Fruit fly (Drosophila melanogaster): ENCODE data around the gene GILT2.
A peak's percentile ranks its signal among the peaks of the same experiment; 100 is the strongest.

GILT2 gene

DNA sequence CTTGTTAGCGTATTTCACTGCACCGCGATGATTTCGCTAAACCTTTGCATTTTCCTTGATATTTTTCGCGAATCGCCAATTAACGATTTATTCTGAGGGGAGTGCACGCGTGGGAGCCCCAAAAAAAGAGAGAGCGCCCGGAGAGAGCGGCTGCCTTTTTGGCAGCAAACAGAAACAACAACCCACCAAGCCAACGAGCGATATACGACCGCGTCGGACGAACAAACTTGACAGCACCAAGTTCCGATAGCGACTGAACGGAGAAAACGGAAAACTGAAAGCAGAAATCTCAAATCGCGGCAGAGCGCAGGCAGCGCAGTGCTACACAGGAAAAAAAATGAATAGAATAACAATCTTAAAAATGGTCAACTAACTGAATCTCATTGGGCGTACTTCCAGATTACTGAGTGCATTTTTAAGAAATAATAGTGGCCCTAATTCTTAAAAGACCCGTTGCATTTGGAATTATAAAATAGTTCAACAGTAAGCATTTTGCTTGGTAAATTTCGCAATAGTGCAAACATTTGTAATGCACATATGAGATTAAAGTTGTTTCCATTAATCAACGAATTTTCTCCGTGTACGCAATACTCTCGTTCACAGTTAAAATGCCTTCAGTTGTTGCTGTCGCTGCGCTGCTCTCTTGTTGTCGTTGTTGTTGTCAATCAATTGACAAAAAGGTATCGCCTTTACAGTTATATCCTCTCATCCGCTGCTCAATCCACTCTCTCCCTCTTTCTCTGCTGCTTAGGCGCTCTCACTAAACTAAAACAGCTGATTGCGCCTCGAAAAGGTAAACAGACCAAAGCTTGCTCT, 9.1 kb upstream of the GILT2 start, which contains the start of gene CG31145 (continued):
- TF ChIP-seq CG12744 (GFP tag; optimal IDR thresholded peaks at IDR 0.05), result peak; percentile 99
- peak; percentile 96 for TF ChIP-seq CG3838 (GFP tag; optimal IDR thresholded peaks at IDR 0.05)
- peak; percentile 98 for TF ChIP-seq CrebB (tag; optimal IDR thresholded peaks at IDR 0.05)
- TF ChIP-seq Dll (GFP tag; IDR thresholded peaks at IDR 0.05; ENCODE audit: partially characterized antibody), result no peak
- TF ChIP-seq vnd (GFP tag; IDR thresholded peaks at IDR 0.05; ENCODE audit: partially characterized antibody), result no peak
- TF ChIP-seq CG12769 (tag; optimal IDR thresholded peaks at IDR 0.05), result peak; percentile 99
- TF ChIP-seq Camta (GFP tag; optimal IDR thresholded peaks at IDR 0.05), result peak; percentile 100
- peak in 1 of 3 experiments; percentile 94 for TF ChIP-seq Stat92E (GFP tag; optimal IDR thresholded peaks at IDR 0.05)
- peak; percentile 99 for TF ChIP-seq tx (GFP tag; optimal IDR thresholded peaks at IDR 0.05)
- peak; percentile 95 for TF ChIP-seq TFAM (GFP tag; optimal IDR thresholded peaks at IDR 0.05)
- TF ChIP-seq ttk (GFP tag; IDR thresholded peaks at IDR 0.05), result peak; percentile 99
- TF ChIP-seq tup (GFP tag; optimal IDR thresholded peaks at IDR 0.05), result peak; percentile 99
- peak; percentile 99 for TF ChIP-seq Dek (tag; optimal IDR thresholded peaks at IDR 0.05)
- TF ChIP-seq CG2889 (GFP tag; IDR thresholded peaks at IDR 0.05), result peak; percentile 98
- peak; percentile 35 for TF ChIP-seq pzg (GFP tag; optimal IDR thresholded peaks at IDR 0.05)
- peak; percentile 99 for TF ChIP-seq klu (GFP tag; IDR thresholded peaks at IDR 0.05)
- TF ChIP-seq onecut (GFP tag; IDR thresholded peaks at IDR 0.05), result peak; percentile 97
- peak; percentile 97 for TF ChIP-seq mirr (GFP tag; optimal IDR thresholded peaks at IDR 0.05)
- TF ChIP-seq unc-4 (GFP tag; IDR thresholded peaks at IDR 0.05; ENCODE audit: partially characterized antibody), result 0 out of 2 replicates have a peak, but pooled peaks have one; percentile 15
- TF ChIP-seq zf30C (GFP tag; optimal IDR thresholded peaks at IDR 0.05), result peak; percentile 95
- TF ChIP-seq ERR (GFP tag; optimal IDR thresholded peaks at IDR 0.05), result peak; percentile 99
- TF ChIP-seq NfI (GFP tag; optimal IDR thresholded peaks at IDR 0.05), result peak; percentile 99
- TF ChIP-seq Fer2 (tag; optimal IDR thresholded peaks at IDR 0.05), result peak; percentile 99
- TF ChIP-seq pho (GFP tag; optimal IDR thresholded peaks at IDR 0.05), result peak; percentile 100
- TF ChIP-seq Fer1 (GFP tag; optimal IDR thresholded peaks at IDR 0.05), result peak; percentile 100
- no peak for TF ChIP-seq lov (optimal IDR thresholded peaks at IDR 0.05)
- TF ChIP-seq lov (GFP tag; IDR thresholded peaks at IDR 0.05), result peak; percentile 94
- TF ChIP-seq bcd (GFP tag; optimal IDR thresholded peaks at IDR 0.05), result peak; percentile 100
- peak; percentile 96 for TF ChIP-seq Myb (GFP tag; optimal IDR thresholded peaks at IDR 0.05)
- peak; percentile 100 for TF ChIP-seq gcm2 (GFP tag; optimal IDR thresholded peaks at IDR 0.05)
- peak; percentile 100 for TF ChIP-seq CG7839 (tag; optimal IDR thresholded peaks at IDR 0.05)
- peak; percentile 98 for TF ChIP-seq CG13123 (GFP tag; optimal IDR thresholded peaks at IDR 0.05)
- peak; percentile 98 for TF ChIP-seq CG17328 (GFP tag; IDR thresholded peaks at IDR 0.05)
- peak; percentile 98 for TF ChIP-seq Nf-YA (GFP tag; IDR thresholded peaks at IDR 0.05)
- peak; percentile 98 for TF ChIP-seq schlank (tag; optimal IDR thresholded peaks at IDR 0.05)
- TF ChIP-seq sens (GFP tag), result peak; percentile 100
- TF ChIP-seq Hr78 (GFP tag; optimal IDR thresholded peaks at IDR 0.05), result peak in 1 of 2 experiments; percentile 98
- no peak for TF ChIP-seq CG1832 (GFP tag; optimal IDR thresholded peaks at IDR 0.05)
- TF ChIP-seq oc (tag; optimal IDR thresholded peaks at IDR 0.05), result peak; percentile 99
- TF ChIP-seq CG4617 (GFP tag; optimal IDR thresholded peaks at IDR 0.05; ENCODE audit: borderline replicate concordance), result peak; percentile 99
- peak; percentile 99 for TF ChIP-seq disco-r (GFP tag; optimal IDR thresholded peaks at IDR 0.05)
- TF ChIP-seq CG11504 (tag; optimal IDR thresholded peaks at IDR 0.05), result peak; percentile 99
- peak; percentile 99 for TF ChIP-seq CG4282 (GFP tag; optimal IDR thresholded peaks at IDR 0.05)
- TF ChIP-seq sqz (GFP tag; optimal IDR thresholded peaks at IDR 0.05), result peak; percentile 99
- peak; percentile 90 for TF ChIP-seq CG15073 (GFP tag; optimal IDR thresholded peaks at IDR 0.05)
- TF ChIP-seq CG10565 (GFP tag; optimal IDR thresholded peaks at IDR 0.05), result peak; percentile 99
- peak; percentile 14 for TF ChIP-seq Kr (GFP tag; optimal IDR thresholded peaks at IDR 0.05)
- TF ChIP-seq CG3847 (GFP tag; IDR thresholded peaks at IDR 0.05), result peak; percentile 99
